Fruit fly (Drosophila melanogaster) whole organism, embryonic: ENCODE results near the gene CG43332.

ENCODE experiments used
- Abd-B ChIP-seq: fragments of 200-800 bp; sonication (Bioruptor generic); optimal IDR thresholded peaks from 2 replicates; lab custom pipeline; 2018; ENCODE audit warnings: missing biosample characterization, mild to moderate bottlenecking, missing genetic modification characterization, moderate library complexity
- CG1024 ChIP-seq: fragments of 200-800 bp; sonication (Bioruptor generic); IDR thresholded peaks from 2 replicates; pipeline ENCODE4 v1.3.6; 2022; ENCODE audit warnings: missing biosample characterization, missing genetic modification characterization
- CG10431 ChIP-seq: fragments of 200-800 bp; sonication (Bioruptor generic); optimal IDR thresholded peaks from 3 replicates; lab custom pipeline; 2018; ENCODE audit warnings: missing biosample characterization, mild to moderate bottlenecking, missing genetic modification characterization
- CG10959 ChIP-seq: fragments of 200-800 bp; sonication (Bioruptor generic); IDR thresholded peaks from 2 replicates; pipeline ENCODE4 v1.3.6; 2022; ENCODE audit warnings: missing biosample characterization, missing genetic modification characterization
- CG11504 ChIP-seq: fragments of 200-800 bp; sonication (Bioruptor generic); optimal IDR thresholded peaks from 3 replicates; lab custom pipeline; 2019; ENCODE audit warnings: missing biosample characterization, mild to moderate bottlenecking, missing genetic modification characterization, moderate library complexity
- CG12104 ChIP-seq: fragments of 200-800 bp; sonication (Bioruptor generic); optimal IDR thresholded peaks from 3 replicates; lab custom pipeline; 2016; ENCODE audit warnings: missing biosample characterization, missing genetic modification characterization
- CG12391 ChIP-seq: fragments of 200-800 bp; sonication (Bioruptor generic); optimal IDR thresholded peaks from 3 replicates; lab custom pipeline; 2018; ENCODE audit warnings: missing biosample characterization, mild to moderate bottlenecking, missing genetic modification characterization, moderate library complexity
- CG12769 ChIP-seq: fragments of 200-800 bp; sonication (Bioruptor generic); optimal IDR thresholded peaks from 2 replicates; lab custom pipeline; 2019; ENCODE audit warnings: missing biosample characterization, mild to moderate bottlenecking, missing genetic modification characterization, moderate library complexity
- CG14050 ChIP-seq: fragments of 200-800 bp; sonication (Bioruptor generic); IDR thresholded peaks from 3 replicates; pipeline ENCODE4 v1.3.6; 2022; ENCODE audit warnings: missing biosample characterization, missing genetic modification characterization
- CG14441 ChIP-seq: fragments of 200-800 bp; sonication (Bioruptor generic); IDR thresholded peaks from 2 replicates; pipeline ENCODE4 v1.3.6; 2022; ENCODE audit warnings: missing biosample characterization, missing genetic modification characterization
- CG14965 ChIP-seq: fragments of 200-800 bp; sonication (Bioruptor generic); optimal IDR thresholded peaks from 2 replicates; lab custom pipeline; 2016; ENCODE audit warnings: missing biosample characterization, missing genetic modification characterization, borderline replicate concordance
- CG17328 ChIP-seq: fragments of 200-800 bp; sonication (Bioruptor generic); IDR thresholded peaks from 2 replicates; pipeline ENCODE4 v1.3.6; 2022; ENCODE audit warnings: missing biosample characterization, missing genetic modification characterization
- CG30020 ChIP-seq: fragments of 200-800 bp; optimal IDR thresholded peaks from 2 replicates; lab custom pipeline; 2019; ENCODE audit warnings: missing biosample characterization, mild to moderate bottlenecking, missing genetic modification characterization, moderate library complexity
- CG3163 ChIP-seq: fragments of 200-800 bp; sonication (Bioruptor generic); optimal IDR thresholded peaks from 3 replicates; lab custom pipeline; 2016; ENCODE audit warnings: missing biosample characterization, missing genetic modification characterization
- CG4820 ChIP-seq: fragments of 200-800 bp; sonication (Bioruptor generic); optimal IDR thresholded peaks from 3 replicates; lab custom pipeline; 2016; ENCODE audit warnings: missing biosample characterization, missing genetic modification characterization
- CG5180 ChIP-seq: fragments of 200-800 bp; sonication (Bioruptor generic); optimal IDR thresholded peaks from 3 replicates; lab custom pipeline; 2017; ENCODE audit warnings: missing biosample characterization, missing genetic modification characterization, mild to moderate bottlenecking, moderate library complexity, missing genetic modification reagents
- CG6854 ChIP-seq: fragments of 200-800 bp; sonication (Bioruptor generic); optimal IDR thresholded peaks from 3 replicates; lab custom pipeline; 2017; ENCODE audit warnings: missing biosample characterization, mild to moderate bottlenecking, missing genetic modification characterization
- CG7987 ChIP-seq: fragments of 200-800 bp; sonication (Bioruptor generic); optimal IDR thresholded peaks from 2 replicates; lab custom pipeline; 2018; ENCODE audit warnings: missing biosample characterization, mild to moderate bottlenecking, missing genetic modification characterization, moderate library complexity
- CG9215 ChIP-seq: fragments of 200-800 bp; sonication (Bioruptor generic); IDR thresholded peaks from 2 replicates; pipeline ENCODE4 v1.3.6; 2022; ENCODE audit warnings: missing biosample characterization, missing genetic modification characterization
- ERR ChIP-seq: fragments of 200-800 bp; sonication (Bioruptor generic); optimal IDR thresholded peaks from 2 replicates; lab custom pipeline; 2016; ENCODE audit warnings: missing biosample characterization, missing genetic modification characterization
- Eip74EF ChIP-seq, 2 experiments: fragments of 200-800 bp in 1 of 2; fragments of >200 bp in 1 of 2; sonication (Bioruptor generic) in 1 of 2; optimal IDR thresholded peaks; 2 replicates each; lab custom pipeline; 2017 to 2019; ENCODE audit warnings: missing biosample characterization in 2 of 2, missing genetic modification characterization in 2 of 2, mild to moderate bottlenecking in 1 of 2, moderate library complexity in 1 of 2
- H15 ChIP-seq: fragments of 200-800 bp; sonication (Bioruptor generic); IDR thresholded peaks from 3 replicates; pipeline ENCODE4 v1.3.6; 2022; ENCODE audit warnings: missing biosample characterization, missing genetic modification characterization
- MTF-1 ChIP-seq: fragments of 200-800 bp; sonication (Bioruptor generic); optimal IDR thresholded peaks from 2 replicates; lab custom pipeline; 2018; ENCODE audit warnings: missing biosample characterization, mild to moderate bottlenecking, missing genetic modification characterization, borderline replicate concordance
- Nf-YA ChIP-seq: fragments of 200-800 bp; sonication (Bioruptor generic); IDR thresholded peaks from 2 replicates; pipeline ENCODE4 v1.3.6; 2022; ENCODE audit warnings: missing biosample characterization, missing genetic modification characterization
- TFAM ChIP-seq: fragments of 200-800 bp; sonication (Bioruptor generic); optimal IDR thresholded peaks from 2 replicates; lab custom pipeline; 2017; ENCODE audit warnings: missing biosample characterization, missing genetic modification characterization, inconsistent platforms
- ash1 ChIP-seq: fragments of 200-800 bp; sonication (Bioruptor generic); optimal IDR thresholded peaks from 2 replicates; lab custom pipeline; 2018; ENCODE audit warnings: missing biosample characterization, mild to moderate bottlenecking, missing genetic modification characterization
- bbx ChIP-seq: fragments of 200-800 bp; sonication (Bioruptor generic); IDR thresholded peaks from 2 replicates; pipeline ENCODE4 v1.3.6; 2022; ENCODE audit warnings: missing biosample characterization, missing genetic modification characterization; ENCODE audit not compliant: partially characterized antibody
- danr ChIP-seq: fragments of 200-800 bp; sonication (Bioruptor generic); IDR thresholded peaks from 2 replicates; pipeline ENCODE4 v1.3.6; 2022; ENCODE audit warnings: missing biosample characterization, missing genetic modification characterization
- emc ChIP-seq: fragments of 200-800 bp; sonication (Bioruptor generic); optimal IDR thresholded peaks from 2 replicates; lab custom pipeline; 2016; ENCODE audit warnings: missing biosample characterization, missing genetic modification characterization
- fd102C ChIP-seq: fragments of 200-800 bp; sonication (Bioruptor generic); optimal IDR thresholded peaks from 2 replicates; lab custom pipeline; 2018; ENCODE audit warnings: missing biosample characterization, mild to moderate bottlenecking, missing genetic modification characterization, moderate library complexity
- kah ChIP-seq: fragments of 200-800 bp; sonication (Bioruptor generic); optimal IDR thresholded peaks from 2 replicates; lab custom pipeline; 2018; ENCODE audit warnings: missing biosample characterization, mild to moderate bottlenecking, missing genetic modification characterization
- lmd ChIP-seq: fragments of 200-800 bp; sonication (Bioruptor generic); IDR thresholded peaks from 2 replicates; pipeline ENCODE4 v1.3.6; 2022; ENCODE audit warnings: missing biosample characterization, missing genetic modification characterization
- mirr ChIP-seq: fragments of 200-800 bp; sonication (Bioruptor generic); optimal IDR thresholded peaks from 3 replicates; lab custom pipeline; 2018; ENCODE audit warnings: missing biosample characterization, mild to moderate bottlenecking, missing genetic modification characterization
- oc ChIP-seq: fragments of 200-800 bp; sonication (Bioruptor generic); optimal IDR thresholded peaks from 2 replicates; lab custom pipeline; 2018; ENCODE audit warnings: missing biosample characterization, mild to moderate bottlenecking, missing genetic modification characterization, moderate library complexity
- odd ChIP-seq: fragments of 200-800 bp; sonication (Bioruptor generic); optimal IDR thresholded peaks from 2 replicates; lab custom pipeline; 2017; ENCODE audit warnings: missing biosample characterization, mild to moderate bottlenecking, missing genetic modification characterization
- pb ChIP-seq: fragments of 200-800 bp; sonication (Bioruptor generic); optimal IDR thresholded peaks from 3 replicates; lab custom pipeline; 2016; ENCODE audit warnings: missing biosample characterization, missing genetic modification characterization
- pfk ChIP-seq: fragments of 200-800 bp; sonication (Bioruptor generic); optimal IDR thresholded peaks from 2 replicates; lab custom pipeline; 2018; ENCODE audit warnings: missing biosample characterization, mild to moderate bottlenecking, missing genetic modification characterization, moderate library complexity
- phol ChIP-seq: fragments of 200-800 bp; sonication (Bioruptor generic); optimal IDR thresholded peaks from 3 replicates; lab custom pipeline; 2018; ENCODE audit warnings: missing biosample characterization, mild to moderate bottlenecking, missing genetic modification characterization, moderate library complexity
- pita ChIP-seq: fragments of 200-800 bp; sonication (Bioruptor generic); optimal IDR thresholded peaks from 2 replicates; lab custom pipeline; 2017; ENCODE audit warnings: missing biosample characterization, mild to moderate bottlenecking, missing genetic modification characterization
- prd ChIP-seq, 3 experiments: fragments of >200 bp in 2 of 3; fragments of 200-800 bp in 1 of 3; sonication (Bioruptor generic) in 1 of 3; optimal IDR thresholded peaks in 2 of 3; IDR thresholded peaks in 1 of 3; 2 replicates in 2 of 3; 3 replicates in 1 of 3; pipeline versions ENCODE4 v1.3.6 to Lab custom; 2017 to 2022; ENCODE audit warnings: missing biosample characterization in 1 of 3, missing genetic modification characterization in 1 of 3
- psq ChIP-seq: fragments of 200-800 bp; sonication (Bioruptor generic); optimal IDR thresholded peaks from 2 replicates; lab custom pipeline; 2017; ENCODE audit warnings: missing biosample characterization, missing genetic modification characterization
- row ChIP-seq: fragments of 200-800 bp; sonication (Bioruptor generic); IDR thresholded peaks from 3 replicates; pipeline ENCODE4 v1.3.6; 2022; ENCODE audit warnings: missing biosample characterization, missing genetic modification characterization
- sc ChIP-seq, 3 experiments: fragments of >200 bp in 2 of 3; fragments of 200-800 bp in 1 of 3; sonication (Bioruptor generic) in 1 of 3; optimal IDR thresholded peaks; 2 replicates in 2 of 3; 3 replicates in 1 of 3; lab custom pipeline; 2017; ENCODE audit warnings: mild to moderate bottlenecking in 1 of 3, missing biosample characterization in 1 of 3, missing genetic modification characterization in 1 of 3, missing genetic modification reagents in 1 of 3
- sd ChIP-seq: fragments of 200-800 bp; sonication (Bioruptor generic); optimal IDR thresholded peaks from 3 replicates; lab custom pipeline; 2018; ENCODE audit warnings: missing biosample characterization, mild to moderate bottlenecking, missing genetic modification characterization, moderate library complexity
- sob ChIP-seq: fragments of 200-800 bp; sonication (Bioruptor generic); IDR thresholded peaks from 2 replicates; pipeline ENCODE4 v1.3.6; 2022; ENCODE audit warnings: missing biosample characterization, missing genetic modification characterization
- trem ChIP-seq: fragments of 200-800 bp; optimal IDR thresholded peaks from 3 replicates; lab custom pipeline; 2019; ENCODE audit warnings: missing biosample characterization, mild to moderate bottlenecking, missing genetic modification characterization, moderate library complexity
- ttk ChIP-seq: fragments of 200-800 bp; sonication (Bioruptor generic); IDR thresholded peaks from 2 replicates; pipeline ENCODE4 v2.1.2; 2022; ENCODE audit warnings: missing biosample characterization, missing genetic modification characterization
- tup ChIP-seq: fragments of 200-800 bp; sonication (Bioruptor generic); optimal IDR thresholded peaks from 2 replicates; lab custom pipeline; 2016; ENCODE audit warnings: missing biosample characterization, mild to moderate bottlenecking, missing genetic modification characterization, moderate library complexity

The CG43332 gene

dm6 chr2L:14122742-14123334 lies 40.2 kb downstream of the CG43332 start (continued):
- TF ChIP-seq fd102C (no peak), sc (optimal IDR thresholded peaks at IDR 0.05; lab: Kevin White, UChicago) (no peak), sc (GFP tag; optimal IDR thresholded peaks at IDR 0.05; lab: Kevin White, UChicago) (no peak), CG14050 (GFP tag; lab: Robert Waterston, UW) (peak; percentile 62), CG12391 (tag; lab: Kevin White, UChicago) (peak; percentile 44), CG7987 (GFP tag; lab: Kevin White, UChicago) (no peak), CG17328 (GFP tag; lab: Robert Waterston, UW) (peak; percentile 84), sd (tag; lab: Kevin White, UChicago) (no peak), CG10431 (GFP tag; lab: Kevin White, UChicago) (no peak), CG11504 (peak; percentile 74), pb (GFP tag; lab: Kevin White, UChicago) (peak; percentile 31), CG5180 (GFP tag; lab: Kevin White, UChicago) (peak; percentile 61), Eip74EF (GFP tag; optimal IDR thresholded peaks at IDR 0.05; lab: Kevin White, UChicago) (peak in 1 of 2 experiments; percentile 2), psq (GFP tag; lab: Kevin White, UChicago) (no peak), MTF-1 (peak; percentile 34), CG1024 (GFP tag; lab: Robert Waterston, UW) (peak; percentile 50; the same call in 1 of the 2 replicates), phol (tag; lab: Kevin White, UChicago) (peak; percentile 59), emc (GFP tag; lab: Kevin White, UChicago) (no peak), CG4820 (GFP tag; lab: Kevin White, UChicago) (peak; percentile 36), danr (peak; percentile 69), ash1 (GFP tag; lab: Kevin White, UChicago) (no peak), ttk (GFP tag; lab: Robert Waterston, UW) (peak; percentile 50; the same call in 1 of the 2 replicates), kah (GFP tag; lab: Kevin White, UChicago) (peak; percentile 30), trem (peak; percentile 32), CG6854 (peak; percentile 62), odd (GFP tag; lab: Kevin White, UChicago) (no peak), CG3163 (no peak), tup (GFP tag; lab: Kevin White, UChicago) (no peak), bbx (GFP tag; lab: Robert Waterston, UW) (no peak), oc (tag; lab: Kevin White, UChicago) (no peak), mirr (no peak), pita (GFP tag; lab: Kevin White, UChicago) (no peak), pfk (GFP tag; lab: Kevin White, UChicago) (no peak), ERR (peak; percentile 6), lmd (GFP tag; lab: Robert Waterston, UW) (peak; percentile 68), H15 (peak; percentile 46; the same call in 1 of the 3 replicates), prd (optimal IDR thresholded peaks at IDR 0.05; lab: Kevin White, UChicago) (no peak), prd (GFP tag; IDR thresholded peaks at IDR 0.05; lab: Robert Waterston, UW) (peak; percentile 77), CG9215 (GFP tag; lab: Robert Waterston, UW) (peak; percentile 40), CG10959 (GFP tag; lab: Robert Waterston, UW) (peak; percentile 28; the same call in 1 of the 2 replicates), Nf-YA (0 out of 2 replicates have a peak, but pooled peaks have one; percentile 34), CG12104 (GFP tag; lab: Kevin White, UChicago) (peak; percentile 3), sob (GFP tag; lab: Robert Waterston, UW) (peak; percentile 76), CG14965 (GFP tag; lab: Kevin White, UChicago) (no peak), CG14441 (GFP tag; lab: Robert Waterston, UW) (peak; percentile 72), CG30020 (tag; lab: Kevin White, UChicago) (no peak), row (peak; percentile 82), Abd-B (GFP tag; lab: Kevin White, UChicago) (peak; percentile 14), CG12769 (peak; percentile 63), TFAM (GFP tag; lab: Kevin White, UChicago) (no peak)
